Worm (Caenorhabditis elegans): ENCODE measurements around the gene F47B8.2.
"Not testable (repeated sequence)": the region's sequence is repeated elsewhere in the genome, so short reads cannot be mapped to it uniquely, and the experiment has no call there.

Gene F47B8.2

DNA sequence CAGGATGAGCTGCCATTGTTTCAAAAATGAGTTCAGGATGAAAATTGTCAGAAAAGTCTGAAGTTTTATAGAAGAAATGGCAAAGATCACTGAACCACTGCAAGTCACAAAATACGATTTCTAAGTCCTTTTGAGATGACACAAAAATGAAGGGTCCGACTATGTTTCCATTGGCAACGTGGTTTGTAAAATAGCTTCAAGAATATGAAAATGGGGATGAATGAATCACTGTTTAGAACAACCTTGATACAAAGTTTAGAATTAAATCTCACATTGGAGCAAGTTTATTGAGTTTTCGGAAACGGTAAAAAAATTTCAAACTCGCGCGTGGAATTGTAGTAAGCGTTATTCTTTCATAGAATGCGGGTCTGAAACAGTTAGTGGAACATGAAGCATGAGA lies 5.3 kb downstream of the F47B8.2 start, which contains the start of gene ddn-3:
ddn-3 (minus strand) TSS at position 101 of the 400 bp plus-strand sequence.
- TF ChIP-seq him-1 (tag; optimal IDR thresholded peaks at IDR 0.05) = no peak
- TF ChIP-seq dao-5 (tag; optimal IDR thresholded peaks at IDR 0.05) = no peak
- TF ChIP-seq W03F9.2 (tag; optimal IDR thresholded peaks at IDR 0.05) = no peak

DNA sequence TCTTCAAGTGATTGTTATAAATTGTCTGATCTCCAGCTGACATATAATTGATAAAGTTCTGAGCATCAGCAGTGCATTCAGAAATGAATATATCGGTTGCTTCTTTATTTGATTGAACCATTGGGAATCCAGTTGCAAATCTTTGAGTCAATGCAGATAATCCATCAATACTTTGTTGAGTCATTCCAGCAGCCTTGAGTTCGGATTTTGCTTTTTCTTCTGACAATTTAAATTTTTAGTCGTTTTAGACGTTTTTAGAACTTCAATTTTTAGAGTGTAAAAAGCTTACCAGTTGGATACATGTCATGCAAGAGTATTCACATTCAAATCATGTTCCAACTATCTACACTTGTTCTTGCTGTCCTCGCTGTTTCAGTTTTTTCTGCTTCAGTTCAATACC lies 6.8 kb downstream of the F47B8.2 start, which contains the start of gene F14D7.14:
F14D7.14 (plus strand) TSS at position 301 of the 400 bp plus-strand sequence.
- TF ChIP-seq W03F9.2, him-1, dao-5 (tag; optimal IDR thresholded peaks at IDR 0.05): not testable (repeated sequence)

ce11 chrV:14308164-14308563 lies 8.3 kb downstream of the F47B8.2 start, which contains the start of gene spig-5:
TSS of gene spig-5 (plus strand) at chrV:14308464.
- not testable (repeated sequence) for TF ChIP-seq W03F9.2, him-1, dao-5 (tag; optimal IDR thresholded peaks at IDR 0.05)

- TF ChIP-seq him-1, dao-5, W03F9.2 (tag; optimal IDR thresholded peaks at IDR 0.05): not testable (repeated sequence)
Measured at ce11 chrV:14306771-14307170, 9.7 kb downstream of the F47B8.2 start, which contains the start of gene spig-4. TSS of gene spig-4 (minus strand) at chrV:14306871.

ce11 chrV:14301076-14301475 lies 15.3 kb downstream of the F47B8.2 start, which contains the start of gene F14D7.6:
TSS of gene F14D7.6 (plus strand) at chrV:14301413.
- TF ChIP-seq dao-5 (tag; optimal IDR thresholded peaks at IDR 0.05) = no peak
- no peak for TF ChIP-seq him-1 (tag; optimal IDR thresholded peaks at IDR 0.05)

- TF ChIP-seq dao-5 (tag; optimal IDR thresholded peaks at IDR 0.05) (no peak), him-1 (tag; optimal IDR thresholded peaks at IDR 0.05) (no peak), W03F9.2 (tag; optimal IDR thresholded peaks at IDR 0.05) (no peak)
Measured at ce11 chrV:14299569-14300064, 16.8 kb downstream of the F47B8.2 start, which contains the start of the genes spig-3 and F14D7.12. TSS of gene spig-3 (minus strand) at chrV:14299669. TSS of gene F14D7.12 (plus strand) at chrV:14300014.

DNA sequence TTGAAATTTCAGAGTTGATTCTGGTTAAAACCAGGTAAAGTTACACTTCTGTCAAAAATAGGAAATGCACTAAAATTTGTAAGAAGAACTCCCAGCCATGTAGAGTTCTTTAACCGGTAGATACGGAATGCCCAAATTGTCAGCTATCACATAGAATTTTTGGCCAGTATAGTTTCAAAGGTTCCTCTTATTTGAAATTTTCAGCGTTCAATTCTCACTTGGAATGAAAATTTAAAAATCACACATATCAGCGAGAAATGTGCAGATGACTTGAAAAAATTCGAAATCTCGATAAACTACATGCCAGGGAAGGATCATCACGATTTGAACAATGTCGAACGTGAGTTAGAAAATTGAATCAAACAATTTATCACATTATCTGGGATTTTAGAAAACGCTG lies 19.9 kb downstream of the F47B8.2 start, which contains the start of gene F14D7.3:
F14D7.3 (plus strand) TSS at position 301 of the 400 bp plus-strand sequence.
- TF ChIP-seq W03F9.2 (tag; optimal IDR thresholded peaks at IDR 0.05) = no peak
- TF ChIP-seq him-1 (tag; optimal IDR thresholded peaks at IDR 0.05) = no peak
- no peak for TF ChIP-seq dao-5 (tag; optimal IDR thresholded peaks at IDR 0.05)

DNA sequence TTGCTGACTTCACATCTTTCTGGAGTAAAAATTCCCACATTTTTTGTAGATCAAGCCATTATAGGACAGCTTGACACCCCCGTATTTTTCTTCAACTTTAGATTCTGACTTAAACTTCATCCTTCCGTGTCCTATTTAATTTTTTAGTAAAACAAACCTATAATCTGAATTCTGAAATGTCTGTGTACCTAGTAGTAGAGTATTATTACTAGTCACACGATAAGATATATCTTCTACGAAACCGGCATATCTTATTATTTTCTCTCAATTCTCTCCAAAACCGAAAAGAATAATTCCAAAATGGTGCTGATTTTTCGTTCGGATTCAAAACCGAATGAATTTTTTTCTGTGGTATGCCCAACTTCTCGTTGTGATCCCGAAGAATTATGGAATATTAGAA lies 22.0 kb downstream of the F47B8.2 start, which contains the start of gene F14D7.9:
F14D7.9 (plus strand) TSS at position 301 of the 400 bp plus-strand sequence.
- TF ChIP-seq him-1 (tag; optimal IDR thresholded peaks at IDR 0.05) (no peak), W03F9.2 (tag; optimal IDR thresholded peaks at IDR 0.05) (no peak), dao-5 (tag; optimal IDR thresholded peaks at IDR 0.05) (no peak)

ce11 chrV:14293667-14294194 lies 22.7 kb downstream of the F47B8.2 start, which contains the start of gene F14D7.2:
TSS of gene F14D7.2 (minus strand) at chrV:14293717.
- TF ChIP-seq him-1 (tag; optimal IDR thresholded peaks at IDR 0.05) = no peak
- TF ChIP-seq dao-5 (tag; optimal IDR thresholded peaks at IDR 0.05) = no peak
- TF ChIP-seq W03F9.2 (tag; optimal IDR thresholded peaks at IDR 0.05) = no peak

DNA sequence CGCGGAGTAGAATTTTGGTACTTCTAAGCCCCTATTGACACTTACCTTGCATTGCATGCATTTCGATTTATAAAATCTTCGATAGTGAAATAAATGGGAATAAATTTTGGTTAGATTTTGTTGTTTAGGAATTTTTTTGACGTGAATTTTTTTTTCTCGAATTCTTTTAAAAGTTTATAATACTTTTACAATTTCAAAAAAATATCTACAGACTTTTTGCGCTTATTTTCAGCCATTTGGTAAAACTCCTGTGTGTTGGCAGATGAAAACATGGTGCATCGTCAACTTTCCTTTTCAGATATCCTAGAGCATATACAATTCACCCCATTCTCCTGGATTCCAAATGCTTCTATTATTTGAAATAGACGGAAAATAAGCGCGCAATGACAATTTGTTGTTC lies 25.8 kb downstream of the F47B8.2 start, which contains the start of gene F14D7.18:
F14D7.18 (minus strand) TSS at position 101 of the 400 bp plus-strand sequence.
- TF ChIP-seq W03F9.2 (tag; optimal IDR thresholded peaks at IDR 0.05) = no peak
- no peak for TF ChIP-seq him-1 (tag; optimal IDR thresholded peaks at IDR 0.05)
- TF ChIP-seq dao-5 (tag; optimal IDR thresholded peaks at IDR 0.05) = no peak

DNA sequence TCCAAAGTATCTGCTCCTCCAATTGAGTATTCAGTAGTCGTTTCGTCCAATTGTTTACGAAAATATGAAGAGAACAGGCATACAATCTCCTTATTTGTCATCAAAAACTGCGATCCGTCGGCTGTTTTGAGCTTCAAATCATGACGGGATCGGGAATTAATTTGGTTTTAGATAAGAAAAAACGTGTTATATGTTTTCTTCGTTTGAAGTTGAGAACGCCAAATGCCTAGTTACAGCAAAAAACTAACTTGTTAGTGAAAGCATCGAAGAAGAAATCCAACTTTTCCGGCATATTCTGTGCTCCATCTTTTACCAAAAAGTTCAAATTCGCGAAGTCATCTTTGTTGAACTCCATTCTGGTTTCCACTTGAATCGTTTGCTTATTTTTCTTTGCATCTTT lies 27.1 kb downstream of the F47B8.2 start, which contains the start of gene F14D7.1:
F14D7.1 (minus strand) TSS at position 101 of the 400 bp plus-strand sequence.
- no peak for TF ChIP-seq him-1 (tag; optimal IDR thresholded peaks at IDR 0.05)

DNA sequence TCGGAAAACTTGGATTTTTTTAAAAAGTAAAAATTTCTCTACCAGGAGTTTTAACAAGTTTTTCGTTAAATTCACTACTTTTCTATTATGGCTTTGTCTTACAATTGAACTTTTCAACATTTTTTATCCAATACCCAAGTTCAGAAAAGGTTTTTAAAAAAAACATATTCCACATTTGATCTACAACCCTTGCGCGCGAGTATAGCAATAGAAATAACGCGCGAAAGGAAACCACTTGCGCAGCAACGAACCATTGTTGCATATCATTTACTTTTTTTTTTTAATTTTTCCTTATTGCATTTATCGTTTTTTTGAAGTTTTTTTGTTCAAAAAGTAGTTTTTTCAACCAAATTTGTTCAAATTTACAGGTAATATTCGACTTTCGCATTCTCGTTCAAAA lies 30.6 kb downstream of the F47B8.2 start, which contains the start of gene F40G12.11:
F40G12.11 (plus strand) TSS at position 369 of the 400 bp plus-strand sequence.
- no peak for TF ChIP-seq dao-5 (tag; optimal IDR thresholded peaks at IDR 0.05)
- TF ChIP-seq W03F9.2 (tag; optimal IDR thresholded peaks at IDR 0.05) = no peak
- TF ChIP-seq him-1 (tag; optimal IDR thresholded peaks at IDR 0.05) = no peak

ce11 chrV:14283241-14283640 lies 33.2 kb downstream of the F47B8.2 start, which contains the start of gene F40G12.10:
TSS of gene F40G12.10 (plus strand) at chrV:14283541.
- TF ChIP-seq dao-5 (tag; optimal IDR thresholded peaks at IDR 0.05) = no peak
- no peak for TF ChIP-seq W03F9.2 (tag; optimal IDR thresholded peaks at IDR 0.05)
- no peak for TF ChIP-seq him-1 (tag; optimal IDR thresholded peaks at IDR 0.05)

DNA sequence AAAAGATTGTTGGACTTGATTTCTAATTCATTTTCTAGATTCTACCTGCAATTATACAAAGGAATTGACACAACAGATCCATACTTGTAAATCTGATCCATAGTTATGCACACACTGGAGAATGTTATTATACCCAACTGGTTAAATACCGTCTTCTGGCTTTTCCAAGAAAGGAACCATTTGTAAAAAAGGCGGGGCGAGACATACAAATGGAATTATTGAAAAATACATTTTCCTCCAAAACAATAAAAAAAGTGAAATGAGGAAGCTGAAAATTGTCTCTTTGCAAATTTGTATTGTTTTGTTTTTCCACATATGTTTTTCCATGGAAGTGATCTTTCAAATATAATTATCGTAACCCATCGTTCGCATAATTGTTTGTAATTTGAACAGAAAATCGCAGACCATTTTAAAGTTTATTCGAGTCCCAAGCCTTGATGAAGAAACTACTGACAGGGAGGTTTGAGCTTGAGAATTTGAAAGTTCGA lies 34.2 kb downstream of the F47B8.2 start, which contains the start of the genes srt-74 and F40G12.9:
srt-74 (minus strand) TSS at position 101 of the 488 bp plus-strand sequence.
F40G12.9 (plus strand) TSS at position 438 of the 488 bp plus-strand sequence.
- TF ChIP-seq him-1 (tag; optimal IDR thresholded peaks at IDR 0.05) (no peak), W03F9.2 (tag; optimal IDR thresholded peaks at IDR 0.05) (no peak), dao-5 (tag; optimal IDR thresholded peaks at IDR 0.05) (no peak)

Measured in whole organism, L4/young adult.